Worm (Caenorhabditis elegans): ENCODE measurements around the gene C01G10.7.

The C01G10.7 gene

DNA sequence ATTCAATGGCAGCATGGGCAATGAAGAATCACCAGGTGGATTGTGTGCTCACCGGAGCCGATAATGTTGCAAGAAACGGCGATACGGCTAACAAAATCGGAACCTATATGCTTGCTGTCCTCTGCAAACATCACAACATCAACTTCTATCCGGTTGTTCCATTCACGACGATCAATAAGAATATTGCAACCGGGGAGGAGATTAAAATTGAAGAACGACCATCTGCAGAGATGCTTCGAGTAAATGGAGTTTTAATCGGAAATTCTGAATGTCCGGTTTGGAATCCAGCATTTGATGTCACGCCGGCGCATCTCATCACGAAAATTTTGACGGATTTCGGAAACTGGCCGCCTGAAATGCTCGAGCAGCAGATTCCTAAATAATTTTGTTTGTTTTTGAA lies 1.9 kb upstream of the C01G10.7 start (continued):
- no peak for TF ChIP-seq unc-86 (tag; optimal IDR thresholded peaks at IDR 0.05)
- TF ChIP-seq isw-1 (GFP tag; IDR thresholded peaks at IDR 0.05), result no peak
- TF ChIP-seq fkh-10 (GFP tag; optimal IDR thresholded peaks at IDR 0.05), result no peak
- TF ChIP-seq blmp-1 (tag; optimal IDR thresholded peaks at IDR 0.05), result no peak
- TF ChIP-seq mab-9 (GFP tag; IDR thresholded peaks at IDR 0.05), result no peak
- no peak for TF ChIP-seq skn-1 (tag; optimal IDR thresholded peaks at IDR 0.05)
- no peak for TF ChIP-seq sup-37 (GFP tag; optimal IDR thresholded peaks at IDR 0.05)
- no peak for TF ChIP-seq dsc-1 (tag; optimal IDR thresholded peaks at IDR 0.05)
- TF ChIP-seq C04F5.9 (tag; optimal IDR thresholded peaks at IDR 0.05), result no peak
- no peak for TF ChIP-seq unc-130 (tag; optimal IDR thresholded peaks at IDR 0.05)
- TF ChIP-seq zip-4 (GFP tag; optimal IDR thresholded peaks at IDR 0.05), result no peak
- no peak for TF ChIP-seq nhr-28 (tag; optimal IDR thresholded peaks at IDR 0.05)
- TF ChIP-seq aly-2 (tag; optimal IDR thresholded peaks at IDR 0.05), result peak; percentile 84
- TF ChIP-seq pag-3 (tag; optimal IDR thresholded peaks at IDR 0.05; ENCODE audit: borderline replicate concordance, insufficient read depth), result no peak
- TF ChIP-seq C34B4.2 (tag; optimal IDR thresholded peaks at IDR 0.05), result no peak
- peak; percentile 16; the same call in 1 of the 2 replicates for TF ChIP-seq nhr-19 (GFP tag; conservative IDR thresholded peaks at IDR 0.05)
- TF ChIP-seq grh-1 (GFP tag; IDR thresholded peaks at IDR 0.05), result no peak
- TF ChIP-seq dpl-1 (GFP tag; optimal IDR thresholded peaks at IDR 0.05), result no peak
- peak; percentile 6 for TF ChIP-seq nhr-20 (tag; optimal IDR thresholded peaks at IDR 0.05)
- TF ChIP-seq unc-98 (GFP tag; IDR thresholded peaks at IDR 0.05), result no peak
- TF ChIP-seq alr-1 (tag; optimal IDR thresholded peaks at IDR 0.05; ENCODE audit: borderline replicate concordance), result no peak
- TF ChIP-seq snu-23 (GFP tag; optimal IDR thresholded peaks at IDR 0.05), result peak; percentile 19
- no peak for TF ChIP-seq tbx-2 (tag; optimal IDR thresholded peaks at IDR 0.05)
- TF ChIP-seq ceh-88 (GFP tag; IDR thresholded peaks at IDR 0.05), result no peak
- TF ChIP-seq mdl-1 (tag; optimal IDR thresholded peaks at IDR 0.05), result no peak
- no peak for TF ChIP-seq ets-5 (GFP tag; IDR thresholded peaks at IDR 0.05)
- no peak for TF ChIP-seq nhr-84 (tag; optimal IDR thresholded peaks at IDR 0.05)
- no peak for TF ChIP-seq vab-15 (tag; optimal IDR thresholded peaks at IDR 0.05)
- TF ChIP-seq lin-35 (GFP tag; optimal IDR thresholded peaks at IDR 0.05), result no peak
- TF ChIP-seq ceh-63 (GFP tag; optimal IDR thresholded peaks at IDR 0.05), result peak; percentile 48
- TF ChIP-seq ama-1 (optimal IDR thresholded peaks at IDR 0.05), result peak; percentile 93
- TF ChIP-seq lsy-2 (tag; optimal IDR thresholded peaks at IDR 0.05), result peak in 1 of 2 experiments; percentile 19
- no peak for TF ChIP-seq Y116A8C.19 (tag; optimal IDR thresholded peaks at IDR 0.05; ENCODE audit: borderline replicate concordance)
- no peak for TF ChIP-seq ztf-11 (tag; optimal IDR thresholded peaks at IDR 0.05)
- TF ChIP-seq nhr-11 (tag; optimal IDR thresholded peaks at IDR 0.05), result no peak
- TF ChIP-seq nhr-90 (tag; optimal IDR thresholded peaks at IDR 0.05; ENCODE audit: poor library complexity), result no peak
- no peak for TF ChIP-seq unc-62 (GFP tag; optimal IDR thresholded peaks at IDR 0.05)
- no peak for TF ChIP-seq ces-1 (GFP tag; optimal IDR thresholded peaks at IDR 0.05)
- no peak for TF ChIP-seq ztf-4 (tag; optimal IDR thresholded peaks at IDR 0.05)
- TF ChIP-seq fkh-4 (tag; optimal IDR thresholded peaks at IDR 0.05; ENCODE audit: borderline replicate concordance), result no peak
- no peak for TF ChIP-seq nhr-77 (tag; optimal IDR thresholded peaks at IDR 0.05)
- TF ChIP-seq unc-30 (tag; optimal IDR thresholded peaks at IDR 0.05), result no peak

ce11 chrV:15087207-15087706 lies 1.7 kb downstream of the C01G10.7 start, which contains the start of the genes C01G10.15 and C01G10.6:
Gene C01G10.15 (minus strand): TSS chrV:15087307.
Gene C01G10.6 (plus strand): TSS chrV:15087656.
- TF ChIP-seq sox-4 (tag; optimal IDR thresholded peaks at IDR 0.05) (no peak), lin-14 (GFP tag; optimal IDR thresholded peaks at IDR 0.05) (peak; percentile 39), skn-1 (tag; optimal IDR thresholded peaks at IDR 0.05) (no peak), ztf-4 (tag; optimal IDR thresholded peaks at IDR 0.05) (no peak), tbx-2 (tag; optimal IDR thresholded peaks at IDR 0.05) (peak; percentile 29), nhr-77 (tag; optimal IDR thresholded peaks at IDR 0.05) (peak; percentile 52), efl-3 (GFP tag; optimal IDR thresholded peaks at IDR 0.05) (no peak)

All from whole organism, L1 larva.